Fruit fly (Drosophila melanogaster) whole organism, embryonic: ENCODE data around the gene Reck.
A peak's percentile ranks its signal among the peaks of the same experiment; 100 is the strongest.

Experiments used
- Atf3 ChIP-seq: fragments of 200-800 bp; sonication (Bioruptor generic); optimal IDR thresholded peaks from 3 replicates; lab custom pipeline; 2016; ENCODE audit warnings: missing biosample characterization, missing genetic modification characterization
- Bgb ChIP-seq: fragments of 200-800 bp; sonication (Bioruptor generic); IDR thresholded peaks from 2 replicates; pipeline ENCODE4 v1.3.6; 2022; ENCODE audit warnings: missing biosample characterization, missing genetic modification characterization; ENCODE audit not compliant: partially characterized antibody
- CG11504 ChIP-seq: fragments of 200-800 bp; sonication (Bioruptor generic); optimal IDR thresholded peaks from 3 replicates; lab custom pipeline; 2019; ENCODE audit warnings: missing biosample characterization, mild to moderate bottlenecking, missing genetic modification characterization, moderate library complexity
- CG12236 ChIP-seq: fragments of 200-800 bp; sonication (Bioruptor generic); optimal IDR thresholded peaks from 2 replicates; lab custom pipeline; 2016; ENCODE audit warnings: missing biosample characterization, missing genetic modification characterization
- CG13287 ChIP-seq: fragments of 200-800 bp; sonication (Bioruptor generic); IDR thresholded peaks from 2 replicates; pipeline ENCODE4 v1.3.6; 2022; ENCODE audit warnings: missing biosample characterization, missing genetic modification characterization; ENCODE audit not compliant: partially characterized antibody
- CG13624 ChIP-seq: fragments of 200-800 bp; sonication (Bioruptor generic); optimal IDR thresholded peaks from 2 replicates; lab custom pipeline; 2016; ENCODE audit warnings: missing biosample characterization, missing genetic modification characterization
- CG15011 ChIP-seq: fragments of 200-800 bp; sonication (Bioruptor generic); optimal IDR thresholded peaks from 3 replicates; lab custom pipeline; 2018; ENCODE audit warnings: missing biosample characterization, mild to moderate bottlenecking, missing genetic modification characterization
- CG1602 ChIP-seq: fragments of 200-800 bp; sonication (Bioruptor generic); optimal IDR thresholded peaks from 3 replicates; lab custom pipeline; 2016; ENCODE audit warnings: missing biosample characterization, missing genetic modification characterization
- CG16815 ChIP-seq: fragments of 200-800 bp; sonication (Bioruptor generic); optimal IDR thresholded peaks from 3 replicates; lab custom pipeline; 2017; ENCODE audit warnings: missing biosample characterization, mild to moderate bottlenecking, missing genetic modification characterization
- CG17912 ChIP-seq: fragments of 200-800 bp; sonication (Bioruptor generic); optimal IDR thresholded peaks from 2 replicates; lab custom pipeline; 2018; ENCODE audit warnings: missing biosample characterization, mild to moderate bottlenecking, missing genetic modification characterization
- CG18011 ChIP-seq: fragments of 200-800 bp; sonication (Bioruptor generic); optimal IDR thresholded peaks from 2 replicates; lab custom pipeline; 2017; ENCODE audit warnings: missing biosample characterization, missing genetic modification characterization, mild to moderate bottlenecking, moderate library complexity, missing genotype
- CG4730 ChIP-seq: fragments of 200-800 bp; sonication (Bioruptor generic); IDR thresholded peaks from 2 replicates; pipeline ENCODE4 v1.3.6; 2022; ENCODE audit warnings: missing biosample characterization, missing genetic modification characterization
- CG6175 ChIP-seq: fragments of 200-800 bp; sonication (Bioruptor generic); IDR thresholded peaks from 3 replicates; pipeline ENCODE4 v1.3.6; 2022; ENCODE audit warnings: missing biosample characterization, missing genetic modification characterization
- CG6791 ChIP-seq: fragments of 200-800 bp; sonication (Bioruptor generic); IDR thresholded peaks from 3 replicates; pipeline ENCODE4 v1.3.6; 2022; ENCODE audit warnings: missing biosample characterization, missing genetic modification characterization; ENCODE audit not compliant: partially characterized antibody
- CG6813 ChIP-seq: fragments of 200-800 bp; sonication (Bioruptor generic); optimal IDR thresholded peaks from 2 replicates; lab custom pipeline; 2017; ENCODE audit warnings: missing biosample characterization, missing genetic modification characterization, mild to moderate bottlenecking, moderate library complexity, missing genetic modification reagents
- CG7839 ChIP-seq: fragments of 200-800 bp; sonication (Bioruptor generic); optimal IDR thresholded peaks from 3 replicates; lab custom pipeline; 2018; ENCODE audit warnings: missing biosample characterization, mild to moderate bottlenecking, missing genetic modification characterization, moderate library complexity
- CG8359 ChIP-seq: fragments of 200-800 bp; sonication (Bioruptor generic); optimal IDR thresholded peaks from 2 replicates; lab custom pipeline; 2017; ENCODE audit warnings: missing biosample characterization, mild to moderate bottlenecking, missing genetic modification characterization, borderline replicate concordance
- Dip2 ChIP-seq: fragments of 200-800 bp; sonication (Bioruptor generic); IDR thresholded peaks from 2 replicates; pipeline ENCODE4 v1.3.6; 2022; ENCODE audit warnings: missing biosample characterization, missing genetic modification characterization
- Dp ChIP-seq: fragments of 200-800 bp; sonication (Bioruptor generic); optimal IDR thresholded peaks from 2 replicates; lab custom pipeline; 2018; ENCODE audit warnings: missing biosample characterization, mild to moderate bottlenecking, missing genetic modification characterization, moderate library complexity
- E2f1 ChIP-seq: fragments of 200-800 bp; sonication (Bioruptor generic); IDR thresholded peaks from 2 replicates; pipeline ENCODE4 v1.3.6; 2022; ENCODE audit warnings: missing biosample characterization, missing genetic modification characterization
- Hand ChIP-seq: fragments of 200-800 bp; sonication (Bioruptor generic); optimal IDR thresholded peaks from 2 replicates; lab custom pipeline; 2017; ENCODE audit warnings: mild to moderate bottlenecking, missing biosample characterization, missing genetic modification reagents, missing genetic modification characterization
- Hr3 ChIP-seq: fragments of 200-800 bp; sonication (Bioruptor generic); optimal IDR thresholded peaks from 3 replicates; lab custom pipeline; 2016; ENCODE audit warnings: missing biosample characterization, missing genetic modification characterization
- Med ChIP-seq: fragments of 200-800 bp; sonication (Bioruptor generic); peaks from one replicate; lab custom pipeline; 2016; ENCODE audit warnings: missing biosample characterization, missing genetic modification characterization, mild to moderate bottlenecking, inconsistent platforms, moderate library complexity
- Mes4 ChIP-seq: fragments of 200-800 bp; sonication (Bioruptor generic); optimal IDR thresholded peaks from 2 replicates; lab custom pipeline; 2016; ENCODE audit warnings: missing biosample characterization, missing genetic modification characterization
- Oaz ChIP-seq: fragments of 200-800 bp; sonication (Bioruptor generic); IDR thresholded peaks from 2 replicates; pipeline ENCODE4 v1.3.6; 2022; ENCODE audit warnings: missing biosample characterization, missing genetic modification characterization
- Rfx ChIP-seq: fragments of 200-800 bp; sonication (Bioruptor generic); IDR thresholded peaks from 2 replicates; pipeline ENCODE4 v1.3.6; 2022; ENCODE audit warnings: missing biosample characterization, missing genetic modification characterization
- Rx ChIP-seq: fragments of 200-800 bp; sonication (Bioruptor generic); IDR thresholded peaks from 2 replicates; pipeline ENCODE4 v1.3.6; 2022; ENCODE audit warnings: missing biosample characterization, missing genetic modification characterization
- chn ChIP-seq: fragments of 200-800 bp; sonication (Bioruptor generic); optimal IDR thresholded peaks from 2 replicates; lab custom pipeline; 2016; ENCODE audit warnings: missing biosample characterization, missing genetic modification characterization
- eve ChIP-seq, 2 experiments: fragments of >200 bp; optimal IDR thresholded peaks; 2 replicates each; lab custom pipeline; 2017; ENCODE audit warnings: missing biosample characterization in 2 of 2, missing genetic modification characterization in 2 of 2
- fd3F ChIP-seq: fragments of 200-800 bp; sonication (Bioruptor generic); optimal IDR thresholded peaks from 2 replicates; lab custom pipeline; 2018; ENCODE audit warnings: missing biosample characterization, mild to moderate bottlenecking, missing genetic modification characterization, moderate library complexity
- gt ChIP-seq: fragments of 200-800 bp; sonication (Bioruptor generic); IDR thresholded peaks from 2 replicates; pipeline ENCODE4 v1.3.6; 2022; ENCODE audit warnings: missing biosample characterization, missing genetic modification characterization
- klu ChIP-seq: fragments of 200-800 bp; sonication (Bioruptor generic); IDR thresholded peaks from 2 replicates; pipeline ENCODE4 v1.3.6; 2022; ENCODE audit warnings: missing biosample characterization, missing genetic modification characterization
- lola ChIP-seq, 3 experiments: fragments of >200 bp in 2 of 3; fragments of 200-800 bp in 1 of 3; sonication (Bioruptor generic) in 1 of 3; optimal IDR thresholded peaks; 2 replicates each; lab custom pipeline; 2017 to 2019; ENCODE audit warnings: missing biosample characterization in 3 of 3, missing genetic modification characterization in 3 of 3, mild to moderate bottlenecking in 1 of 3, moderate library complexity in 1 of 3
- lov ChIP-seq, 2 experiments: fragments of 200-800 bp in 1 of 2; fragments of >200 bp in 1 of 2; sonication (Bioruptor generic) in 1 of 2; IDR thresholded peaks in 1 of 2; optimal IDR thresholded peaks in 1 of 2; 2 replicates in 1 of 2; 3 replicates in 1 of 2; pipeline versions ENCODE4 v1.3.6 to Lab custom; 2017 to 2022; ENCODE audit warnings: missing biosample characterization in 1 of 2, missing genetic modification characterization in 1 of 2
- mam ChIP-seq: fragments of 200-800 bp; sonication (Bioruptor generic); optimal IDR thresholded peaks from 3 replicates; lab custom pipeline; 2016; ENCODE audit warnings: missing biosample characterization, missing genetic modification characterization
- oc ChIP-seq: fragments of 200-800 bp; sonication (Bioruptor generic); optimal IDR thresholded peaks from 2 replicates; lab custom pipeline; 2018; ENCODE audit warnings: missing biosample characterization, mild to moderate bottlenecking, missing genetic modification characterization, moderate library complexity
- p53 ChIP-seq: fragments of 200-800 bp; sonication (Bioruptor generic); optimal IDR thresholded peaks from 2 replicates; lab custom pipeline; 2016; ENCODE audit warnings: missing biosample characterization, missing genetic modification characterization
- rib ChIP-seq: fragments of 200-800 bp; sonication (Bioruptor generic); IDR thresholded peaks from 2 replicates; pipeline ENCODE4 v1.3.6; 2022; ENCODE audit warnings: missing biosample characterization, missing genetic modification characterization
- ro ChIP-seq: fragments of 200-800 bp; sonication (Bioruptor generic); IDR thresholded peaks from 2 replicates; pipeline ENCODE4 v1.3.6; 2022; ENCODE audit warnings: missing biosample characterization, missing genetic modification characterization
- sc ChIP-seq, 3 experiments: fragments of >200 bp in 2 of 3; fragments of 200-800 bp in 1 of 3; sonication (Bioruptor generic) in 1 of 3; optimal IDR thresholded peaks; 2 replicates in 2 of 3; 3 replicates in 1 of 3; lab custom pipeline; 2017; ENCODE audit warnings: mild to moderate bottlenecking in 1 of 3, missing biosample characterization in 1 of 3, missing genetic modification characterization in 1 of 3, missing genetic modification reagents in 1 of 3
- sens-2 ChIP-seq: fragments of 200-800 bp; sonication (Bioruptor generic); IDR thresholded peaks from 2 replicates; pipeline ENCODE4 v1.3.6; 2022; ENCODE audit warnings: missing biosample characterization, missing genetic modification characterization
- ssp ChIP-seq: fragments of 200-800 bp; sonication (Bioruptor generic); IDR thresholded peaks from 2 replicates; pipeline ENCODE4 v1.3.6; 2022; ENCODE audit warnings: missing biosample characterization, missing genetic modification characterization
- sug ChIP-seq: fragments of 200-800 bp; optimal IDR thresholded peaks from 2 replicates; lab custom pipeline; 2019; ENCODE audit warnings: missing biosample characterization, mild to moderate bottlenecking, missing genetic modification characterization, moderate library complexity
- tin ChIP-seq: fragments of 200-800 bp; sonication (Bioruptor generic); optimal IDR thresholded peaks from 3 replicates; lab custom pipeline; 2016; ENCODE audit warnings: missing biosample characterization, missing genetic modification characterization
- zf30C ChIP-seq: fragments of 200-800 bp; sonication (Bioruptor generic); optimal IDR thresholded peaks from 3 replicates; lab custom pipeline; 2018; ENCODE audit warnings: missing biosample characterization, mild to moderate bottlenecking, missing genetic modification characterization
- zfh1 ChIP-seq: fragments of 200-800 bp; sonication (Bioruptor generic); IDR thresholded peaks from 3 replicates; pipeline ENCODE4 v1.3.6; 2022; ENCODE audit warnings: missing biosample characterization, missing genetic modification characterization

Gene Reck

dm6 chr3L:14977536-14978495, 36.0 kb downstream of the Reck start (continued):
- peak in 1 of 3 experiments; percentile 92 for TF ChIP-seq lola (GFP tag; optimal IDR thresholded peaks at IDR 0.05; lab: Kevin White, UChicago)
- TF ChIP-seq Dip2 (GFP tag; lab: Robert Waterston, UW), result no peak
- TF ChIP-seq mam (GFP tag; lab: Kevin White, UChicago), result no peak
- TF ChIP-seq CG11504 (tag; lab: Kevin White, UChicago), result peak; percentile 64
- no peak for TF ChIP-seq lov (optimal IDR thresholded peaks at IDR 0.05; lab: Kevin White, UChicago)
- TF ChIP-seq lov (GFP tag; IDR thresholded peaks at IDR 0.05; lab: Robert Waterston, UW), result no peak
- peak; percentile 57 for TF ChIP-seq sug (tag; lab: Kevin White, UChicago)
- peak; percentile 54 for TF ChIP-seq oc
- no peak for TF ChIP-seq CG8359
- peak in 1 of 2 experiments; percentile 59 for TF ChIP-seq eve (GFP tag; optimal IDR thresholded peaks at IDR 0.05; lab: Kevin White, UChicago)
- no peak for TF ChIP-seq gt (GFP tag; lab: Robert Waterston, UW)
- TF ChIP-seq CG15011 (GFP tag; lab: Kevin White, UChicago), result no peak
- TF ChIP-seq CG7839 (tag; lab: Kevin White, UChicago), result peak; percentile 47
- peak; percentile 49 for TF ChIP-seq CG6813 (GFP tag; lab: Kevin White, UChicago)
- TF ChIP-seq CG13287 (GFP tag; lab: Robert Waterston, UW), result no peak; the same call in none of the 2 replicates
- TF ChIP-seq tin (GFP tag; lab: Kevin White, UChicago), result peak; percentile 6
- peak; percentile 64 for TF ChIP-seq Hr3 (GFP tag; lab: Kevin White, UChicago)
- TF ChIP-seq fd3F (GFP tag; lab: Kevin White, UChicago), result no peak
- no peak for TF ChIP-seq CG6175 (GFP tag; lab: Robert Waterston, UW)
- peak; percentile 62; the same call in 1 of the 3 replicates for TF ChIP-seq CG6791
- peak; percentile 28; the same call in 1 of the 2 replicates for TF ChIP-seq CG4730 (GFP tag; lab: Robert Waterston, UW)
- no peak for TF ChIP-seq ssp (GFP tag; lab: Robert Waterston, UW)
- TF ChIP-seq zfh1 (GFP tag; lab: Robert Waterston, UW), result peak; percentile 70
- TF ChIP-seq CG12236, result no peak
- TF ChIP-seq Bgb, result peak; percentile 58; the same call in 1 of the 2 replicates
- TF ChIP-seq E2f1 (GFP tag; lab: Robert Waterston, UW), result no peak
- TF ChIP-seq rib (GFP tag; lab: Robert Waterston, UW), result peak; percentile 65; the same call in 1 of the 2 replicates
- no peak for TF ChIP-seq Mes4
- no peak for TF ChIP-seq sc (optimal IDR thresholded peaks at IDR 0.05; lab: Kevin White, UChicago)
- TF ChIP-seq sc (GFP tag; optimal IDR thresholded peaks at IDR 0.05; lab: Kevin White, UChicago), result no peak
- TF ChIP-seq Dp (GFP tag; lab: Kevin White, UChicago), result no peak
- peak; percentile 73 for TF ChIP-seq Med (GFP tag; lab: Kevin White, UChicago)
- TF ChIP-seq chn (GFP tag; lab: Kevin White, UChicago), result no peak
- no peak for TF ChIP-seq Oaz (GFP tag; lab: Robert Waterston, UW)
- peak; percentile 17 for TF ChIP-seq CG17912
- TF ChIP-seq ro (GFP tag; lab: Robert Waterston, UW), result no peak
- peak; percentile 18 for TF ChIP-seq Atf3
- TF ChIP-seq Rfx, result peak; percentile 16; the same call in 1 of the 2 replicates
- TF ChIP-seq p53 (GFP tag; lab: Kevin White, UChicago), result no peak
- TF ChIP-seq klu (GFP tag; lab: Robert Waterston, UW), result 0 out of 2 replicates have a peak, but pooled peaks have one; percentile 21
- peak; percentile 92 for TF ChIP-seq zf30C (GFP tag; lab: Kevin White, UChicago)
- no peak for TF ChIP-seq CG18011 (GFP tag; lab: Kevin White, UChicago)
- peak; percentile 23; the same call in 1 of the 2 replicates for TF ChIP-seq sens-2 (GFP tag; lab: Robert Waterston, UW)
- no peak for TF ChIP-seq CG13624 (GFP tag; lab: Kevin White, UChicago)
- no peak for TF ChIP-seq Hand (GFP tag; lab: Kevin White, UChicago)
- TF ChIP-seq CG1602, result peak; percentile 61
- peak; percentile 47; the same call in 1 of the 2 replicates for TF ChIP-seq Rx
- peak; percentile 67 for TF ChIP-seq CG16815 (GFP tag; lab: Kevin White, UChicago)
